Worm (Caenorhabditis elegans) whole organism, L2 larva: ENCODE results near the gene ser-4.

ENCODE experiments used
- Y55F3AM.14 ChIP-seq: fragments of 200-800 bp; sonication (Bioruptor generic); optimal IDR thresholded peaks from 2 replicates; lab custom pipeline; 2018; ENCODE audit warnings: mild to moderate bottlenecking, missing genetic modification characterization, missing compliant biosample characterization
- alr-1 ChIP-seq: fragments of 150-350 bp; optimal IDR thresholded peaks from 2 replicates; lab custom pipeline; 2014; ENCODE audit warnings: missing biosample characterization, missing genetic modification characterization
- egl-27 ChIP-seq: sonication (generic microtip); optimal IDR thresholded peaks from 3 replicates; lab custom pipeline; 2017; ENCODE audit warnings: missing biosample characterization, missing genetic modification reagents, missing genetic modification characterization
- elt-1 ChIP-seq: fragments of 150-350 bp; optimal IDR thresholded peaks from 2 replicates; lab custom pipeline; 2014; ENCODE audit warnings: missing biosample characterization, missing genetic modification characterization
- mdl-1 ChIP-seq, 2 experiments: fragments of 150-350 bp in 1 of 2; sonication (generic microtip) in 1 of 2; optimal IDR thresholded peaks; 2 replicates each; lab custom pipeline; 2017; ENCODE audit warnings: missing biosample characterization in 2 of 2, missing genetic modification characterization in 2 of 2
- nhr-21 ChIP-seq: fragments of 150-350 bp; optimal IDR thresholded peaks from 2 replicates; lab custom pipeline; 2014; ENCODE audit warnings: missing biosample characterization, missing genetic modification characterization
- nhr-237 ChIP-seq: fragments of 150-350 bp; optimal IDR thresholded peaks from 2 replicates; lab custom pipeline; 2014; ENCODE audit warnings: missing biosample characterization, missing genetic modification characterization
- nhr-25 ChIP-seq: fragments of 150-350 bp; sonication (generic microtip); optimal IDR thresholded peaks from 3 replicates; lab custom pipeline; 2014; ENCODE audit warnings: missing biosample characterization, missing genetic modification characterization
- nhr-77 ChIP-seq: fragments of 150-350 bp; optimal IDR thresholded peaks from 2 replicates; lab custom pipeline; 2014; ENCODE audit warnings: missing biosample characterization, missing genetic modification characterization
- skn-1 ChIP-seq: sonication (generic microtip); optimal IDR thresholded peaks from 2 replicates; lab custom pipeline; 2017; ENCODE audit warnings: missing biosample characterization, missing genetic modification characterization
- snpc-4 ChIP-seq: fragments of 150-350 bp; optimal IDR thresholded peaks from 2 replicates; lab custom pipeline; 2014; ENCODE audit warnings: missing biosample characterization, missing genetic modification characterization
- unc-39 ChIP-seq: fragments of 150-350 bp; optimal IDR thresholded peaks from 2 replicates; lab custom pipeline; 2014; ENCODE audit warnings: missing biosample characterization, missing genetic modification characterization
- unc-62 ChIP-seq: fragments of 150-350 bp; optimal IDR thresholded peaks from 2 replicates; lab custom pipeline; 2014; ENCODE audit warnings: missing biosample characterization, missing genetic modification reagents, missing genetic modification characterization

DNA sequence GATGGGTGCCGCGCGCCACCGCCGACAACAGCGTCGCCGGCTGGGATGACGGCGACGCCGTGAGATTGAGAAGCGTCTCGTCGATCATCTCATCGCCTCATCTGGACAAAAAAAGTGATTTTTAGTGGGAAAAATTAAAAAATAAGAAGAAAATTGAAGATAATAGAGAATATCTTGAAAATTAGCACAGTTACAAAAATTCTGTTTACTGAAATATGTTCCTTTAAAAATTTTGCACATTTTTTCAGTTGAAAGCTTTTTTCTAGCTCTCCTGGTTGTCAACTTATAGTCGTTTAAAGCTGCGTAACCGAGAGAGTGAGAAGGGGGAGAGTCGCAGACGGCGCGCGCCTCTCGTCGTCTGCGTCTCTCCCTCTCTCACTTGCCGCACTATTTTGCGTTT is at the start of gene ser-4:
- no peak for TF ChIP-seq nhr-237 (tag; lab: Kevin White, UChicago)
- no peak for TF ChIP-seq unc-62 (GFP tag; lab: Kevin White, UChicago)
- TF ChIP-seq egl-27 (tag; lab: Kevin White, UChicago): no peak
- no peak for TF ChIP-seq snpc-4 (tag; lab: Kevin White, UChicago)
- TF ChIP-seq mdl-1 (tag; optimal IDR thresholded peaks at IDR 0.05; lab: Kevin White, UChicago): no peak
- TF ChIP-seq nhr-77 (tag; lab: Kevin White, UChicago): no peak
- TF ChIP-seq nhr-25 (tag; lab: Kevin White, UChicago): no peak
- TF ChIP-seq nhr-21 (tag; lab: Kevin White, UChicago): no peak
- TF ChIP-seq skn-1 (tag; lab: Kevin White, UChicago): no peak
- no peak for TF ChIP-seq elt-1 (tag; lab: Kevin White, UChicago)
- no peak for TF ChIP-seq unc-39 (tag; lab: Kevin White, UChicago)
- TF ChIP-seq Y55F3AM.14 (GFP tag; lab: Kevin White, UChicago): no peak
- TF ChIP-seq alr-1 (tag; lab: Kevin White, UChicago): no peak
